Worm (Caenorhabditis elegans): Measurements from ENCODE around the gene mec-14.

mec-14 gene

ce11 chrIII:7189581-7190128, 3.1 kb downstream of the mec-14 start, which contains the start of gene rps-21 (continued):
- TF ChIP-seq arid-1 (GFP tag; conservative IDR thresholded peaks at IDR 0.05): 0 out of 2 replicates have a peak, but pooled peaks have one; percentile 23
- no peak for TF ChIP-seq nhr-111 (GFP tag; optimal IDR thresholded peaks at IDR 0.05)
- TF ChIP-seq nhr-237 (tag; optimal IDR thresholded peaks at IDR 0.05): no peak
- TF ChIP-seq snpc-1.2 (GFP tag; IDR thresholded peaks at IDR 0.05): no peak
- no peak for TF ChIP-seq aly-2 (tag; optimal IDR thresholded peaks at IDR 0.05)
- no peak for TF ChIP-seq zip-11 (GFP tag; IDR thresholded peaks at IDR 0.05)
- no peak for TF ChIP-seq F26F4.8 (GFP tag; conservative IDR thresholded peaks at IDR 0.05)
- no peak for TF ChIP-seq sdz-12 (GFP tag; optimal IDR thresholded peaks at IDR 0.05)
- no peak for TF ChIP-seq daf-8 (GFP tag; IDR thresholded peaks at IDR 0.05)
- no peak for TF ChIP-seq lin-29 (GFP tag; IDR thresholded peaks at IDR 0.05)
- TF ChIP-seq mdl-1 (tag; optimal IDR thresholded peaks at IDR 0.05): peak; percentile 4 to 28
- TF ChIP-seq dmd-8 (GFP tag; IDR thresholded peaks at IDR 0.05): no peak
- peak; percentile 38 for TF ChIP-seq unc-130 (GFP tag; optimal IDR thresholded peaks at IDR 0.05)
- peak; percentile 67 for TF ChIP-seq ces-1 (GFP tag; optimal IDR thresholded peaks at IDR 0.05)
- TF ChIP-seq nhr-11 (tag; optimal IDR thresholded peaks at IDR 0.05): peak; percentile 91
- peak; percentile 77 for TF ChIP-seq nhr-6 (tag; optimal IDR thresholded peaks at IDR 0.05)
- no peak for TF ChIP-seq mxl-3 (GFP tag; optimal IDR thresholded peaks at IDR 0.05)
- TF ChIP-seq ZK337.2 (GFP tag; IDR thresholded peaks at IDR 0.05): no peak
- no peak for TF ChIP-seq daf-19 (GFP tag; conservative IDR thresholded peaks at IDR 0.05)
- TF ChIP-seq hif-1 (tag; optimal IDR thresholded peaks at IDR 0.05): peak in 1 of 2 experiments; percentile 63
- TF ChIP-seq tag-97 (GFP tag; IDR thresholded peaks at IDR 0.05): no peak
- TF ChIP-seq madf-5 (GFP tag; IDR thresholded peaks at IDR 0.05): no peak
- TF ChIP-seq gei-8 (GFP tag; optimal IDR thresholded peaks at IDR 0.05): no peak
- no peak for TF ChIP-seq daf-16 (GFP tag; optimal IDR thresholded peaks at IDR 0.05)
- peak; percentile 16 for TF ChIP-seq daf-16 (tag; optimal IDR thresholded peaks at IDR 0.05)
- TF ChIP-seq nhr-102 (tag; optimal IDR thresholded peaks at IDR 0.05): peak; percentile 15
- TF ChIP-seq ZK546.5 (tag; optimal IDR thresholded peaks at IDR 0.05): peak in 1 of 2 experiments; percentile 52
- TF ChIP-seq ceh-20 (GFP tag; IDR thresholded peaks at IDR 0.05): peak; percentile 48; the same call in 1 of the 2 replicates
- peak; percentile 53; the same call in 1 of the 2 replicates for TF ChIP-seq dmd-6 (GFP tag; IDR thresholded peaks at IDR 0.05)
- TF ChIP-seq F44E2.7 (GFP tag; IDR thresholded peaks at IDR 0.05): no peak
- no peak for TF ChIP-seq aha-1 (tag)
- peak; percentile 21 for TF ChIP-seq pqm-1 (tag; optimal IDR thresholded peaks at IDR 0.05)
- peak; percentile 9 for TF ChIP-seq fkh-10 (GFP tag; optimal IDR thresholded peaks at IDR 0.05)
- no peak for TF ChIP-seq lin-15B (tag; optimal IDR thresholded peaks at IDR 0.05)
- TF ChIP-seq F49E8.2 (tag; optimal IDR thresholded peaks at IDR 0.05; ENCODE audit: borderline replicate concordance): no peak
- no peak for TF ChIP-seq cey-2 (tag; optimal IDR thresholded peaks at IDR 0.05; ENCODE audit: borderline replicate concordance, insufficient read depth)
- TF ChIP-seq Y48G9A.11 (GFP tag; IDR thresholded peaks at IDR 0.05): no peak
- no peak for TF ChIP-seq ceh-82 (tag; optimal IDR thresholded peaks at IDR 0.05)
- TF ChIP-seq Y75B8A.6 (GFP tag; IDR thresholded peaks at IDR 0.05): no peak
- TF ChIP-seq pha-4 (GFP tag; IDR thresholded peaks at IDR 0.05): no peak
- no peak for TF ChIP-seq pha-4 (tag; optimal IDR thresholded peaks at IDR 0.05)
- no peak for TF ChIP-seq lim-7 (GFP tag; IDR thresholded peaks at IDR 0.05)
- TF ChIP-seq mep-1 (tag; optimal IDR thresholded peaks at IDR 0.05): peak; percentile 82
- no peak for TF ChIP-seq nhr-10 (tag; optimal IDR thresholded peaks at IDR 0.05)
- TF ChIP-seq saeg-2 (GFP tag; IDR thresholded peaks at IDR 0.05): no peak
- TF ChIP-seq mdt-29 (GFP tag; IDR thresholded peaks at IDR 0.05): no peak
- TF ChIP-seq vab-7 (GFP tag; IDR thresholded peaks at IDR 0.05): no peak
- TF ChIP-seq lin-39 (tag; optimal IDR thresholded peaks at IDR 0.05): no peak
- peak; percentile 78 for TF ChIP-seq T20F7.1 (GFP tag; optimal IDR thresholded peaks at IDR 0.05)
- TF ChIP-seq Y105C5A.15 (GFP tag; IDR thresholded peaks at IDR 0.05): no peak
- peak; percentile 11 for TF ChIP-seq nhr-48 (tag; optimal IDR thresholded peaks at IDR 0.05)
- no peak for TF ChIP-seq ctbp-1 (GFP tag; IDR thresholded peaks at IDR 0.05)

Data from whole organism, L4 larva.